Worm (Caenorhabditis elegans) whole organism, L4/young adult: ENCODE data around the gene gst-36.

Source experiments
- W03F9.2 ChIP-seq: fragments of 150-350 bp; optimal IDR thresholded peaks from 2 replicates; lab custom pipeline; 2014; ENCODE audit warnings: missing biosample characterization, missing genetic modification characterization
- him-1 ChIP-seq: sonication (generic microtip); optimal IDR thresholded peaks from 2 replicates; lab custom pipeline; 2016; ENCODE audit warnings: missing genotype, missing genetic modification reagents, missing genetic modification characterization, missing compliant biosample characterization

DNA sequence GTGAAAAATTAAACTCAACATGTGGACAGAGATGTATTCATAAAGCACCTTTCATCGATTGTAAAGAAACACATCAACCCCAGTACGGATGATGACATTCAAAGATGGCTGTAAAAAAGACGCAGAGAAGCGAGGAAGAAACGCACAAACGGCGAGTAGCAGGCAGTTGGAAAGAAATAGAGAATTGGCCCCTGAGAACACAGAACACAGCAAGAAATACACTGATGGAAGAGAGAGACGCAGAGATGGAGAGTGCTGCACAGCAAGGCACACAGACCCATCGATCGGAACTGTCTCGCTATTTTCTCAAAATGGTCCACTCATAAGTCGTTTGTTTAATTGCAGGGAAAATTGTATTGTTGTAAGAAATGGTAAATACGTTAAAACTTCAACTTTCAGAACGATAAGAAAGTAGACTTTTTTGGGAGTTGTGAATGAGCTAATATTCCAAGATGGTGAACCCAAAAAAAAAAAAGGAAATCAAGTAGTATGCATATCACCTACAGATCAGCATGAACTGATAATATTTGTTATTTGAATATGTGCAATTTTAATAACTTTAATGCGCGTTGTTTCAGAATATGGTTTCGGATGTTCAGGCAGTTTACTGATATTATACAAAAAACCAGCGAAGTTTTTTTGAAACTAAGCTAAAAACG is 40.0 kb downstream of the gst-36 start:
- no peak for TF ChIP-seq him-1
- TF ChIP-seq W03F9.2 (tag; lab: Kevin White, UChicago), result no peak
